Comparison of ENCODE assay signal across 2 fruit fly cellular contexts in genomic region chr3L:3060054-3060979, dm6.
TF ChIP-seq lines count a peak whose summit lies in the region.

No protein-coding gene starts in this region.

TF ChIP-seq in whole organism, embryonic, 481 proteins besides CTCF, POLR2A, EP300 and RAD21 (continued from another document and continues in another):
- TF ChIP-seq h (optimal IDR thresholded peaks at IDR 0.05; lab: Kevin White, UChicago): no peak
- TF ChIP-seq ewg (GFP tag; optimal IDR thresholded peaks at IDR 0.05; lab: Kevin White, UChicago): peak; percentile 96
- TF ChIP-seq prd (optimal IDR thresholded peaks at IDR 0.05; lab: Kevin White, UChicago): no peak
- peak; percentile 100 for TF ChIP-seq prd (GFP tag; IDR thresholded peaks at IDR 0.05; lab: Robert Waterston, UW)
- peak; percentile 95 for TF ChIP-seq CG6683 (GFP tag; optimal IDR thresholded peaks at IDR 0.05; lab: Kevin White, UChicago)
- TF ChIP-seq CG12219 (GFP tag; optimal IDR thresholded peaks at IDR 0.05; lab: Kevin White, UChicago): peak; percentile 98
- no peak for TF ChIP-seq nerfin-2 (GFP tag; IDR thresholded peaks at IDR 0.05; lab: Robert Waterston, UW; ENCODE audit: partially characterized antibody)
- peak; percentile 96 for TF ChIP-seq Hmx (GFP tag; optimal IDR thresholded peaks at IDR 0.05; lab: Kevin White, UChicago)
- peak; percentile 100 for TF ChIP-seq slbo (GFP tag; IDR thresholded peaks at IDR 0.05; lab: Robert Waterston, UW)
- TF ChIP-seq Bdp1 (GFP tag; optimal IDR thresholded peaks at IDR 0.05; lab: Kevin White, UChicago): peak; percentile 93
- peak; percentile 49 for TF ChIP-seq Kr (GFP tag; optimal IDR thresholded peaks at IDR 0.05; lab: Kevin White, UChicago)
- peak; percentile 99 for TF ChIP-seq esg (GFP tag; conservative IDR thresholded peaks at IDR 0.05; lab: Robert Waterston, UW)
- TF ChIP-seq pfk (GFP tag; optimal IDR thresholded peaks at IDR 0.05; lab: Kevin White, UChicago): peak; percentile 63
- TF ChIP-seq dan (GFP tag; IDR thresholded peaks at IDR 0.05; lab: Robert Waterston, UW): peak; percentile 98
- no peak for TF ChIP-seq lov (optimal IDR thresholded peaks at IDR 0.05; lab: Kevin White, UChicago)
- peak; percentile 99 for TF ChIP-seq lov (GFP tag; IDR thresholded peaks at IDR 0.05; lab: Robert Waterston, UW)
- TF ChIP-seq Camta (GFP tag; optimal IDR thresholded peaks at IDR 0.05; lab: Kevin White, UChicago): peak; percentile 98
- peak; percentile 99 for TF ChIP-seq CG8944 (GFP tag; optimal IDR thresholded peaks at IDR 0.05; lab: Kevin White, UChicago)
- peak; percentile 99 for TF ChIP-seq CG18599 (GFP tag; optimal IDR thresholded peaks at IDR 0.05; lab: Kevin White, UChicago)
- peak; percentile 76 for TF ChIP-seq Dip2 (GFP tag; IDR thresholded peaks at IDR 0.05; lab: Robert Waterston, UW)
- TF ChIP-seq sens-2 (GFP tag; IDR thresholded peaks at IDR 0.05; lab: Robert Waterston, UW): peak; percentile 98
- TF ChIP-seq CG3838 (GFP tag; optimal IDR thresholded peaks at IDR 0.05; lab: Kevin White, UChicago): peak; percentile 95
- TF ChIP-seq Ets65A (GFP tag; lab: Kevin White, UChicago): peak; percentile 100
- TF ChIP-seq lmd (GFP tag; IDR thresholded peaks at IDR 0.05; lab: Robert Waterston, UW): peak; percentile 99
- peak; percentile 98 for TF ChIP-seq CG16863 (GFP tag; optimal IDR thresholded peaks at IDR 0.05; lab: Kevin White, UChicago)
- TF ChIP-seq Xrp1 (GFP tag; IDR thresholded peaks at IDR 0.05; lab: Robert Waterston, UW): peak; percentile 99
- TF ChIP-seq CG9437 (GFP tag; optimal IDR thresholded peaks at IDR 0.05; lab: Kevin White, UChicago): peak; percentile 97
- TF ChIP-seq CG2199 (GFP tag; IDR thresholded peaks at IDR 0.05; lab: Robert Waterston, UW): peak; percentile 99
- peak; percentile 100 for TF ChIP-seq CG32532 (GFP tag; IDR thresholded peaks at IDR 0.05; lab: Robert Waterston, UW)
- no peak for TF ChIP-seq pita (GFP tag; optimal IDR thresholded peaks at IDR 0.05; lab: Kevin White, UChicago)
- TF ChIP-seq oc (tag; optimal IDR thresholded peaks at IDR 0.05; lab: Kevin White, UChicago): peak; percentile 98
- TF ChIP-seq Hr39 (optimal IDR thresholded peaks at IDR 0.05; lab: Kevin White, UChicago): no peak
- peak; percentile 97 for TF ChIP-seq Bteb2 (GFP tag; optimal IDR thresholded peaks at IDR 0.05; lab: Kevin White, UChicago)
- TF ChIP-seq Mrtf (GFP tag; IDR thresholded peaks at IDR 0.05; lab: Robert Waterston, UW): peak; percentile 99
- no peak for TF ChIP-seq mld (GFP tag; IDR thresholded peaks at IDR 0.05; lab: Robert Waterston, UW; ENCODE audit: partially characterized antibody)
- TF ChIP-seq Fer2 (tag; optimal IDR thresholded peaks at IDR 0.05; lab: Kevin White, UChicago): peak; percentile 92
- TF ChIP-seq Sin3A (optimal IDR thresholded peaks at IDR 0.05; lab: Kevin White, UChicago): no peak
- TF ChIP-seq Nf-YC (tag; optimal IDR thresholded peaks at IDR 0.05; lab: Kevin White, UChicago): peak; percentile 81
- TF ChIP-seq CG13894 (tag; optimal IDR thresholded peaks at IDR 0.05; lab: Kevin White, UChicago): peak; percentile 90
- peak; percentile 99 for TF ChIP-seq chm (GFP tag; IDR thresholded peaks at IDR 0.05; lab: Robert Waterston, UW)
- peak; percentile 94 for TF ChIP-seq CG17385 (GFP tag; optimal IDR thresholded peaks at IDR 0.05; lab: Kevin White, UChicago)
- peak; percentile 88 for TF ChIP-seq sd (tag; optimal IDR thresholded peaks at IDR 0.05; lab: Kevin White, UChicago)
- TF ChIP-seq da (GFP tag; optimal IDR thresholded peaks at IDR 0.05; lab: Kevin White, UChicago): peak; percentile 95
- no peak for TF ChIP-seq Doc3 (GFP tag; IDR thresholded peaks at IDR 0.05; lab: Robert Waterston, UW; ENCODE audit: partially characterized antibody)
- peak; percentile 89 for TF ChIP-seq E2f2 (GFP tag; IDR thresholded peaks at IDR 0.05; lab: Robert Waterston, UW)
- TF ChIP-seq CG30431 (GFP tag; optimal IDR thresholded peaks at IDR 0.05; lab: Kevin White, UChicago): peak; percentile 98
- peak; percentile 82 for TF ChIP-seq CG10431 (GFP tag; optimal IDR thresholded peaks at IDR 0.05; lab: Kevin White, UChicago)
- peak; percentile 98 for TF ChIP-seq tx (GFP tag; optimal IDR thresholded peaks at IDR 0.05; lab: Kevin White, UChicago)
- TF ChIP-seq H2.0 (GFP tag; IDR thresholded peaks at IDR 0.05; lab: Robert Waterston, UW): peak; percentile 99
- no peak for TF ChIP-seq ato (GFP tag; IDR thresholded peaks at IDR 0.05; lab: Robert Waterston, UW; ENCODE audit: partially characterized antibody)
- TF ChIP-seq Dll (GFP tag; IDR thresholded peaks at IDR 0.05; lab: Robert Waterston, UW; ENCODE audit: partially characterized antibody): 0 out of 4 replicates have a peak, but pooled peaks have one; percentile 38
- peak; percentile 99 for TF ChIP-seq CG17328 (GFP tag; IDR thresholded peaks at IDR 0.05; lab: Robert Waterston, UW)
- peak; percentile 99 for TF ChIP-seq CG16779 (GFP tag; IDR thresholded peaks at IDR 0.05; lab: Robert Waterston, UW)
- TF ChIP-seq HmgZ (tag; optimal IDR thresholded peaks at IDR 0.05; lab: Kevin White, UChicago): peak; percentile 99
- peak; percentile 99 for TF ChIP-seq zfh2 (GFP tag; optimal IDR thresholded peaks at IDR 0.05; lab: Kevin White, UChicago)
- peak; percentile 98; the same call in 3 of the 4 replicates for TF ChIP-seq chinmo (GFP tag; IDR thresholded peaks at IDR 0.05; lab: Robert Waterston, UW; ENCODE audit: partially characterized antibody)
- TF ChIP-seq repo (GFP tag; optimal IDR thresholded peaks at IDR 0.05; lab: Kevin White, UChicago): peak; percentile 98
- peak; percentile 97 for TF ChIP-seq gcm (GFP tag; optimal IDR thresholded peaks at IDR 0.05; lab: Kevin White, UChicago)
- peak; percentile 97 for TF ChIP-seq CG7987 (GFP tag; optimal IDR thresholded peaks at IDR 0.05; lab: Kevin White, UChicago)
- peak in 1 of 2 experiments; percentile 50 for TF ChIP-seq Dfd (GFP tag; optimal IDR thresholded peaks at IDR 0.05; lab: Kevin White, UChicago)
- TF ChIP-seq Abd-B (GFP tag; optimal IDR thresholded peaks at IDR 0.05; lab: Kevin White, UChicago): peak; percentile 97
- TF ChIP-seq Dbx (GFP tag; IDR thresholded peaks at IDR 0.05; lab: Robert Waterston, UW): peak; percentile 99
- TF ChIP-seq CG8281 (tag; optimal IDR thresholded peaks at IDR 0.05; lab: Kevin White, UChicago): peak; percentile 90
- TF ChIP-seq CG7786 (GFP tag; optimal IDR thresholded peaks at IDR 0.05; lab: Kevin White, UChicago): peak; percentile 99
- peak; percentile 99 for TF ChIP-seq E2f1 (GFP tag; IDR thresholded peaks at IDR 0.05; lab: Robert Waterston, UW)
- peak; percentile 93 for TF ChIP-seq wek (GFP tag; optimal IDR thresholded peaks at IDR 0.05; lab: Kevin White, UChicago)

TF ChIP-seq in whole organism, prepupa, 60 proteins besides CTCF, POLR2A, EP300 and RAD21 (continued from another document):
- TF ChIP-seq achi (GFP tag; optimal IDR thresholded peaks at IDR 0.05; lab: Kevin White, UChicago): peak; percentile 99
- peak; percentile 99 for TF ChIP-seq salr (GFP tag; optimal IDR thresholded peaks at IDR 0.05; lab: Kevin White, UChicago)
- TF ChIP-seq Eip75B (GFP tag; optimal IDR thresholded peaks at IDR 0.05; lab: Kevin White, UChicago): peak; percentile 100
- peak; percentile 100 for TF ChIP-seq CG11902 (GFP tag; optimal IDR thresholded peaks at IDR 0.05; lab: Kevin White, UChicago)
- TF ChIP-seq Met (GFP tag; optimal IDR thresholded peaks at IDR 0.05; lab: Kevin White, UChicago): peak; percentile 100
- peak; percentile 100 for TF ChIP-seq lz (GFP tag; optimal IDR thresholded peaks at IDR 0.05; lab: Kevin White, UChicago)
- peak; percentile 100 for TF ChIP-seq acj6 (GFP tag; optimal IDR thresholded peaks at IDR 0.05; lab: Kevin White, UChicago)
- TF ChIP-seq cyc (GFP tag; optimal IDR thresholded peaks at IDR 0.05; lab: Kevin White, UChicago): peak; percentile 100
- TF ChIP-seq Ets21C (GFP tag; optimal IDR thresholded peaks at IDR 0.05; lab: Kevin White, UChicago): peak; percentile 100
